Worm (Caenorhabditis elegans): ENCODE results near the gene Y54G2A.57.

DNA sequence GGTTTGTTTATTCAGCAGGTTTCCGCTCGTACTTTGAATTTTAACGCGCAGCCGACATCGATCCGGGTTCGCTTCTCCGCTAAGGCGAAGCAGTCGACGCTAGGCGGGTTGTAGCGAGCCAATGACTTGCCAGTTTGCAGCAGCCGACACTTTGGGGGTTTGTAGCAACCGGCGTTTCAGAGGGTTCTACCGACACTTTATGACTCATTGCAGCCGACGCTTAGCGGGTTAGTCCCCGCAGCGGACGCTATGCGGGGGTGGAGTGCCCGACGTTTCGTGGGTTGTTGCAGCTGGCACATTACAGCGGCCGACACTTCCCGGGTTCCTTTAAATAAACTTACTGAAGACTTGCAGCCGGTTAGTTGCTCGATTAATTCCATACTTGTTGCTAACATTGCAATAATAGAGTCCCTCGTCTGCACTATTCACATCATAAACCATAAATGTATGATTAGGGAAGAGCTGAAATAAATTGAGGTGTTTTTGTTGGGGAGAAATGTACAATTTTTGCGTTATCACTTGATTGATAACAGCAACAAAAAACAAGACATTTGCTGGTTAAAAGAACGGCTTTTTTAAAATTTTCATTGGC lies at the start of gene Y54G2A.57:
- TF ChIP-seq cebp-2 (GFP tag; IDR thresholded peaks at IDR 0.05) (no peak), F49E8.2 (tag; optimal IDR thresholded peaks at IDR 0.05; ENCODE audit: insufficient read depth) (no peak), dpff-1 (tag; optimal IDR thresholded peaks at IDR 0.05) (no peak), rpc-1 (optimal IDR thresholded peaks at IDR 0.05) (no peak), rpc-1 (tag; optimal IDR thresholded peaks at IDR 0.05) (no peak), F23B12.7 (tag; optimal IDR thresholded peaks at IDR 0.05; ENCODE audit: insufficient read depth) (no peak), unc-62 (GFP tag; optimal IDR thresholded peaks at IDR 0.05) (no peak), ama-1 (optimal IDR thresholded peaks at IDR 0.05) (no peak), ama-1 (GFP tag; optimal IDR thresholded peaks at IDR 0.05) (no peak), ekl-4 (GFP tag; IDR thresholded peaks at IDR 0.05) (no peak)

Data from whole organism, young adult.